Worm (Caenorhabditis elegans) whole organism, L3 larva: ENCODE measurements around the gene chil-11.

Source experiments
- aly-2 ChIP-seq: fragments of 150-350 bp; optimal IDR thresholded peaks from 2 replicates; lab custom pipeline; 2014; ENCODE audit warnings: missing biosample characterization, missing genetic modification characterization
- ceh-82 ChIP-seq: fragments of 150-350 bp; optimal IDR thresholded peaks from 2 replicates; lab custom pipeline; 2014; ENCODE audit warnings: missing biosample characterization, missing genetic modification characterization
- elt-2 ChIP-seq: sonication (generic microtip); optimal IDR thresholded peaks from 2 replicates; lab custom pipeline; 2016; ENCODE audit warnings: missing genetic modification reagents, mild to moderate bottlenecking, missing genetic modification characterization, missing compliant biosample characterization
- nhr-11 ChIP-seq: fragments of 150-350 bp; optimal IDR thresholded peaks from 2 replicates; lab custom pipeline; 2014; ENCODE audit warnings: missing biosample characterization, missing genetic modification characterization
- pha-4 ChIP-seq: fragments of 150-350 bp; optimal IDR thresholded peaks from 2 replicates; lab custom pipeline; 2014; ENCODE audit warnings: missing biosample characterization, missing genetic modification reagents, missing genetic modification characterization
- pqm-1 ChIP-seq: fragments of 150-350 bp; optimal IDR thresholded peaks from 2 replicates; lab custom pipeline; 2017; ENCODE audit warnings: missing biosample characterization, missing genetic modification characterization, inconsistent platforms
- unc-39 ChIP-seq: sonication (generic microtip); optimal IDR thresholded peaks from 4 replicates; lab custom pipeline; 2017; ENCODE audit warnings: missing biosample characterization, missing genetic modification characterization
- ztf-11 ChIP-seq: fragments of 150-350 bp; optimal IDR thresholded peaks from 2 replicates; lab custom pipeline; 2014; ENCODE audit warnings: missing biosample characterization, missing genetic modification characterization

ce11 chrIV:5758695-5759094 lies 17.6 kb downstream of the chil-11 start:
- TF ChIP-seq pqm-1: no peak
- no peak for TF ChIP-seq unc-39 (tag; lab: Kevin White, UChicago)
- no peak for TF ChIP-seq nhr-11
- TF ChIP-seq ceh-82 (tag; lab: Kevin White, UChicago): no peak
- TF ChIP-seq aly-2: no peak
- TF ChIP-seq pha-4: no peak
- TF ChIP-seq elt-2 (tag; lab: Kevin White, UChicago): no peak
- TF ChIP-seq ztf-11 (tag; lab: Kevin White, UChicago): no peak
